Worm (Caenorhabditis elegans) whole organism, L3 larva: ENCODE results near the gene T05B4.13.

ENCODE experiments used
- R02D3.7 ChIP-seq: fragments of 150-350 bp; optimal IDR thresholded peaks from 2 replicates; lab custom pipeline; 2014; ENCODE audit warnings: missing biosample characterization, missing genetic modification characterization
- ZK546.5 ChIP-seq: sonication (generic microtip); optimal IDR thresholded peaks from 2 replicates; lab custom pipeline; 2017; ENCODE audit warnings: missing biosample characterization, missing genetic modification characterization
- aly-2 ChIP-seq: fragments of 150-350 bp; optimal IDR thresholded peaks from 2 replicates; lab custom pipeline; 2014; ENCODE audit warnings: missing biosample characterization, missing genetic modification characterization
- ama-1 ChIP-seq: fragments of 150-350 bp; optimal IDR thresholded peaks from 2 replicates; lab custom pipeline; 2018
- ceh-82 ChIP-seq: fragments of 150-350 bp; optimal IDR thresholded peaks from 2 replicates; lab custom pipeline; 2014; ENCODE audit warnings: missing biosample characterization, missing genetic modification characterization
- ceh-9 ChIP-seq: sonication (generic microtip); optimal IDR thresholded peaks from 2 replicates; lab custom pipeline; 2018; ENCODE audit warnings: missing biosample characterization, missing genetic modification characterization
- egl-5 ChIP-seq: fragments of 150-350 bp; optimal IDR thresholded peaks from 2 replicates; lab custom pipeline; 2017; ENCODE audit warnings: missing biosample characterization, missing genetic modification reagents, missing genetic modification characterization, inconsistent platforms
- elt-1 ChIP-seq: fragments of 150-350 bp; optimal IDR thresholded peaks from 2 replicates; lab custom pipeline; 2014; ENCODE audit warnings: missing biosample characterization, missing genetic modification characterization
- elt-2 ChIP-seq: sonication (generic microtip); optimal IDR thresholded peaks from 2 replicates; lab custom pipeline; 2016; ENCODE audit warnings: missing genetic modification reagents, mild to moderate bottlenecking, missing genetic modification characterization, missing compliant biosample characterization
- elt-3 ChIP-seq, 3 experiments: fragments of 150-350 bp in 1 of 3; sonication (generic microtip) in 2 of 3; optimal IDR thresholded peaks; 2 replicates in 2 of 3; 4 replicates in 1 of 3; lab custom pipeline; 2014 to 2017; ENCODE audit warnings: missing biosample characterization in 3 of 3, missing genetic modification characterization in 3 of 3
- eor-1 ChIP-seq, 2 experiments: fragments of 150-350 bp; optimal IDR thresholded peaks; 2 replicates each; lab custom pipeline; 2014 to 2018; ENCODE audit warnings: missing biosample characterization in 2 of 2, missing genetic modification characterization in 2 of 2
- fkh-10 ChIP-seq: sonication (generic microtip); optimal IDR thresholded peaks from 2 replicates; lab custom pipeline; 2017; ENCODE audit warnings: missing biosample characterization, missing genetic modification reagents, missing genetic modification characterization
- hmg-11 ChIP-seq: sonication (generic microtip); optimal IDR thresholded peaks from 2 replicates; lab custom pipeline; 2016; ENCODE audit warnings: missing genetic modification characterization, missing compliant biosample characterization
- jun-1 ChIP-seq: fragments of 150-350 bp; optimal IDR thresholded peaks from 2 replicates; lab custom pipeline; 2014; ENCODE audit warnings: missing biosample characterization, missing genetic modification reagents, missing genetic modification characterization
- lin-15B ChIP-seq: fragments of 150-350 bp; optimal IDR thresholded peaks from 2 replicates; lab custom pipeline; 2014; ENCODE audit warnings: missing biosample characterization, missing genetic modification characterization
- lin-39 ChIP-seq: fragments of 150-350 bp; optimal IDR thresholded peaks from 2 replicates; lab custom pipeline; 2018; ENCODE audit warnings: missing biosample characterization, missing genetic modification reagents, missing genetic modification characterization
- lsy-12 ChIP-seq: sonication (generic microtip); optimal IDR thresholded peaks from 2 replicates; lab custom pipeline; 2016; ENCODE audit warnings: mild to moderate bottlenecking, missing genetic modification characterization, missing compliant biosample characterization
- mdl-1 ChIP-seq: fragments of 150-350 bp; optimal IDR thresholded peaks from 2 replicates; lab custom pipeline; 2014; ENCODE audit warnings: missing biosample characterization, missing genetic modification characterization
- mml-1 ChIP-seq: fragments of 150-350 bp; sonication (generic microtip); optimal IDR thresholded peaks from 3 replicates; lab custom pipeline; 2014; ENCODE audit warnings: missing biosample characterization, missing genetic modification characterization
- nhr-11 ChIP-seq: fragments of 150-350 bp; optimal IDR thresholded peaks from 2 replicates; lab custom pipeline; 2014; ENCODE audit warnings: missing biosample characterization, missing genetic modification characterization
- nhr-12 ChIP-seq: fragments of 150-350 bp; optimal IDR thresholded peaks from 2 replicates; lab custom pipeline; 2014; ENCODE audit warnings: missing biosample characterization, missing genetic modification characterization
- nhr-23 ChIP-seq: fragments of 150-350 bp; optimal IDR thresholded peaks from 2 replicates; lab custom pipeline; 2014; ENCODE audit warnings: missing biosample characterization, missing genetic modification reagents, missing genetic modification characterization
- nhr-237 ChIP-seq: fragments of 150-350 bp; optimal IDR thresholded peaks from 2 replicates; lab custom pipeline; 2014; ENCODE audit warnings: missing biosample characterization, missing genetic modification characterization
- nhr-28 ChIP-seq: fragments of 150-350 bp; optimal IDR thresholded peaks from 2 replicates; lab custom pipeline; 2014; ENCODE audit warnings: missing biosample characterization, missing genetic modification characterization
- nhr-67 ChIP-seq: fragments of 150-350 bp; optimal IDR thresholded peaks from 2 replicates; lab custom pipeline; 2014; ENCODE audit warnings: missing biosample characterization, missing genetic modification characterization
- nhr-76 ChIP-seq: fragments of 150-350 bp; sonication (generic microtip); optimal IDR thresholded peaks from 5 replicates; lab custom pipeline; 2014; ENCODE audit warnings: missing biosample characterization, missing genetic modification characterization
- nhr-77 ChIP-seq: fragments of 150-350 bp; optimal IDR thresholded peaks from 2 replicates; lab custom pipeline; 2014; ENCODE audit warnings: missing biosample characterization, missing genetic modification characterization
- pha-4 ChIP-seq: fragments of 150-350 bp; optimal IDR thresholded peaks from 2 replicates; lab custom pipeline; 2014; ENCODE audit warnings: missing biosample characterization, missing genetic modification reagents, missing genetic modification characterization
- pqm-1 ChIP-seq: fragments of 150-350 bp; optimal IDR thresholded peaks from 2 replicates; lab custom pipeline; 2017; ENCODE audit warnings: missing biosample characterization, missing genetic modification characterization, inconsistent platforms
- sea-2 ChIP-seq: fragments of 150-350 bp; sonication (generic microtip); optimal IDR thresholded peaks from 4 replicates; lab custom pipeline; 2014; ENCODE audit warnings: missing biosample characterization, missing genetic modification reagents, missing genetic modification characterization
- skn-1 ChIP-seq: fragments of 150-350 bp; optimal IDR thresholded peaks from 2 replicates; lab custom pipeline; 2014; ENCODE audit warnings: missing biosample characterization, missing genetic modification characterization
- snpc-4 ChIP-seq: fragments of 150-350 bp; optimal IDR thresholded peaks from 2 replicates; lab custom pipeline; 2014; ENCODE audit warnings: missing biosample characterization, missing genetic modification characterization
- zag-1 ChIP-seq: fragments of 150-350 bp; optimal IDR thresholded peaks from 2 replicates; lab custom pipeline; 2014; ENCODE audit warnings: missing biosample characterization, missing genetic modification characterization

Gene T05B4.13

DNA sequence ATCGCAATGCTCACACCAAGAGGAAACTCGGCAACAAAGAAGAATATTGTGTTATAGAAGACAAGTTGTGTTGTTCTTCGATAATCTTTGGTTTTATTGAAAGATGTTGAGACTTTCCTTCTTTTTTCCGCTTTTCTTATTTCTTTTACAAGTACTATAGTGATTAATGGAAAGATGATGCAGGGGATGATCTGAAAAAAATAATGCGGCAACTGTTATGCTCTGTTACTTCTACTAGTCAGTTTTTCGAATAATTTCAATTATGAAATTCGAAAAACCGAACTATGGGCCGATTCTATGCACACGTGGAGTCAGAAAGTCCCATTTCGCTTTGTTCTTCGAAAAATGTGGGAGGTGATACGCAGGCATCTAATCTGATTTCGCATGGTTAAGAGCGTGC is 20.6 kb downstream of the T05B4.13 start:
- no peak for TF ChIP-seq nhr-23 (tag; lab: Kevin White, UChicago)
- TF ChIP-seq nhr-77 (tag; lab: Kevin White, UChicago), result no peak
- TF ChIP-seq pqm-1, result no peak
- TF ChIP-seq ZK546.5 (tag; lab: Kevin White, UChicago), result no peak
- no peak for TF ChIP-seq aly-2 (tag; lab: Kevin White, UChicago)
- no peak for TF ChIP-seq sea-2
- no peak for TF ChIP-seq jun-1 (tag; lab: Kevin White, UChicago)
- TF ChIP-seq egl-5 (tag; lab: Kevin White, UChicago), result no peak
- no peak for TF ChIP-seq pha-4 (tag; lab: Kevin White, UChicago)
- TF ChIP-seq eor-1 (tag; optimal IDR thresholded peaks at IDR 0.05; lab: Kevin White, UChicago), result no peak
- no peak for TF ChIP-seq R02D3.7 (tag; lab: Kevin White, UChicago)
- TF ChIP-seq nhr-237 (tag; lab: Kevin White, UChicago), result no peak
- TF ChIP-seq, all 47 proteins: peak for 0

ce11 chrV:4104298-4104697 is 23.0 kb downstream of the T05B4.13 start, which contains the start of gene srj-39:
Gene srj-39, plus strand, starts transcription at chrV:4104598.
- TF ChIP-seq elt-1 (tag; lab: Kevin White, UChicago) (no peak), nhr-23 (tag; lab: Kevin White, UChicago) (no peak), jun-1 (tag; lab: Kevin White, UChicago) (no peak), snpc-4 (no peak), nhr-67 (tag; lab: Kevin White, UChicago) (no peak), eor-1 (tag; optimal IDR thresholded peaks at IDR 0.05; lab: Kevin White, UChicago) (no peak), R02D3.7 (tag; lab: Kevin White, UChicago) (no peak), nhr-11 (tag; lab: Kevin White, UChicago) (no peak), mdl-1 (tag; lab: Kevin White, UChicago) (no peak), nhr-77 (tag; lab: Kevin White, UChicago) (no peak), lsy-12 (tag; lab: Kevin White, UChicago) (no peak), fkh-10 (GFP tag; lab: Kevin White, UChicago) (no peak), elt-2 (no peak)

- no peak for TF ChIP-seq fkh-10 (GFP tag; lab: Kevin White, UChicago)
- no peak for TF ChIP-seq lin-39 (tag; lab: Kevin White, UChicago)
- TF ChIP-seq ceh-82 (tag; lab: Kevin White, UChicago), result no peak
- no peak for TF ChIP-seq elt-3 (tag; optimal IDR thresholded peaks at IDR 0.05; lab: Kevin White, UChicago)
- TF ChIP-seq nhr-11 (tag; lab: Kevin White, UChicago), result no peak
- no peak for TF ChIP-seq pha-4 (tag; lab: Kevin White, UChicago)
- TF ChIP-seq nhr-28 (tag; lab: Kevin White, UChicago), result no peak
- TF ChIP-seq elt-1 (tag; lab: Kevin White, UChicago), result no peak
- TF ChIP-seq skn-1 (tag; lab: Kevin White, UChicago), result no peak
- TF ChIP-seq elt-2, result no peak
- no peak for TF ChIP-seq nhr-12 (tag; lab: Kevin White, UChicago)
- TF ChIP-seq aly-2 (tag; lab: Kevin White, UChicago), result no peak
- TF ChIP-seq, all 47 proteins: peak for 0
Observed at ce11 chrV:4101567-4101966, 25.8 kb downstream of the T05B4.13 start, which contains the start of gene srj-40. Gene srj-40, plus strand, starts transcription at chrV:4101867.

- TF ChIP-seq ama-1 (lab: Kevin White, UChicago) (no peak), hmg-11 (tag; lab: Kevin White, UChicago) (no peak), zag-1 (tag; lab: Kevin White, UChicago) (no peak), lin-39 (tag; lab: Kevin White, UChicago) (no peak), mdl-1 (tag; lab: Kevin White, UChicago) (no peak), nhr-23 (tag; lab: Kevin White, UChicago) (no peak), nhr-11 (tag; lab: Kevin White, UChicago) (no peak), snpc-4 (no peak), skn-1 (tag; lab: Kevin White, UChicago) (no peak), sea-2 (no peak), lsy-12 (tag; lab: Kevin White, UChicago) (no peak), mml-1 (tag; lab: Kevin White, UChicago) (no peak), eor-1 (tag; optimal IDR thresholded peaks at IDR 0.05; lab: Kevin White, UChicago) (no peak), lin-15B (tag; lab: Kevin White, UChicago) (no peak), nhr-76 (tag; lab: Kevin White, UChicago) (no peak), nhr-67 (tag; lab: Kevin White, UChicago) (no peak), ceh-9 (tag; lab: Kevin White, UChicago) (no peak), jun-1 (tag; lab: Kevin White, UChicago) (no peak)
Observed at ce11 chrV:4094740-4095139, 32.6 kb downstream of the T05B4.13 start, which contains the start of gene nhr-181. Gene nhr-181, plus strand, starts transcription at chrV:4095040.
